Fruit fly (Drosophila melanogaster): ENCODE data around the gene CG32647.

dm6 chrX:12734354-12734709 is 50.4 kb downstream of the CG32647 start:
- TF ChIP-seq pan (optimal IDR thresholded peaks at IDR 0.05), result no peak
- no peak for TF ChIP-seq EcR (GFP tag; optimal IDR thresholded peaks at IDR 0.05)
- TF ChIP-seq psq (optimal IDR thresholded peaks at IDR 0.05), result no peak
- no peak for TF ChIP-seq CG8478 (optimal IDR thresholded peaks at IDR 0.05)
- no peak for TF ChIP-seq usp (GFP tag; optimal IDR thresholded peaks at IDR 0.05)
- no peak for TF ChIP-seq Dll (optimal IDR thresholded peaks at IDR 0.05)
